Worm (Caenorhabditis elegans): ENCODE data around the gene F08D12.7.

The F08D12.7 gene

DNA sequence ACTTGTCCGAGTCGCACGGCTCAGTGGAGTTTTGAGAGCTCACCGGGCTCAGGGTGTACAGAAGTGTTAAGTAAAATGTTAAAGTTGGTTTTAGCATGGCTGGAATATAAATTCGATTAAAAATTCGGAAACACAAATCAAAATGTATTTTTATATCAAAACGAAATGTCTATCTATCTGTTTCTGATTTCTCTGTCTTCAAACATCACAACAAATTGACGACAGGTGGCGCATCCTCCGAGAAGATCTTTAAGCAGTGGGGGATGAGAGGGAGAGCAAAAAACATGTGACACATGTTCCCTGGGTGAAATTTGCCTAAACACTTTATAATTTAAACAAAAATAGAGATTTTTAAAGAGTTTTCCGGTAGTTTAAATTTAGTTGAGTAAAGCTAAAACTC, at the start of gene F08D12.7:
TSS of gene F08D12.7 (minus strand) at position 101 of the 400 bp plus-strand sequence.
- no peak for TF ChIP-seq unc-62 (GFP tag; optimal IDR thresholded peaks at IDR 0.05)

DNA sequence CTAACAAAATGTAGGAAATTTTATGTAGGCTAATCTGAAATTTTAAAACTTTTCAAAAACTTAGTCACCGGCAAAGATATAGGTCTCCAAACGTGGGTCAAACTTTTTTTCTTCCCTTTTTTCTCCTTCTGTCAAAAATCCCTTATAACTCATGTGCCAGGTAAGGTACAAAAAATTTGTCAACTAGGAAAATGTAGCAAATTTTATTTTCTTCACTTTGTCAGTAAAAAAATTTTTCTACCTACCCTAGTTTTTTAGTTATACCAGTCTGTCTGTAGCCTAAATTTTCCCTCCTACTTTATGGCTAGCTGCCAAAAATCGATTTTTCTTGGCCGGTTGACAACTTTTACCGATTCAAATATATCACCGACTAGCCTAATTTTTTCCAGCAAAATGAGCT, 47.8 kb upstream of the F08D12.7 start, which contains the start of gene set-13:
TSS of gene set-13 (plus strand) at position 301 of the 400 bp plus-strand sequence.
- no peak for TF ChIP-seq unc-62 (GFP tag; optimal IDR thresholded peaks at IDR 0.05)

DNA sequence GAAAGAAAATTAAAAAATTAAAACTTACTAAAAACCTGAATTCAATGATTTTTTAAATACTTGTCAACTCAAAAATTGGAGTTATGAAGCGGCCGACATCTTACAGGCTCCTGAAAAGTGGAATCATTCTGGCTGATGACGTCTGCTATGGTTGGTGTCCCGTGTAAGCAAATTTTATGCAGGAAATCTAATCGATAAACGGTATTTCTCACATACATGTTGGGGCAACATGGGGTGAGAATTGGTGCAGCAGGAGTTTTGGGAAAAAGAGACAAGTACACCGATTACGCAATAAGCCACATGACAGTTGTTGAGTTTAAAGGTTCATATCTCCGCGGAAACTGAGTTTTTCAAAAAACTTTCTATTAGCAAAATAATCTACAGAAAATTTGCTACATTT, 46.5 kb upstream of the F08D12.7 start, which contains the start of gene K12H6.2:
TSS of gene K12H6.2 (minus strand) at position 101 of the 400 bp plus-strand sequence.
- TF ChIP-seq unc-62 (GFP tag; optimal IDR thresholded peaks at IDR 0.05) = no peak

DNA sequence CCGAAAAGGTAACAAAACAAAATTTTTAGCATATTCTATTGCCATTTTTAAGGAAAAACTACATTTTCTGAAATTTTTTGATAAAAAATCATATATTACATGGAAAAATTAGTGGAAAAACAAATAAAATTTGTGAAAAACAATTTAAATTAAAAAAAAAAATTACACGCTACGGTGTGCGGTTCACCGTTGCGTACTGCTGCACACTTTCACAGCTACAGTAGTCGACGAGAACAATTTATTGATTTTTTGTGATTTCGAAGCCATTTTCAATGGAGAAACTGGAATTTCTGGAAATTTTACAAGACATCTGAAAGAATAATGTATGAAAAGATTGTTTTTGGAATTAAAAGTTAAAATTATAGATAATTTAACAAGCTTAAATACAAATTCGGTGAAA, 46.1 kb upstream of the F08D12.7 start:
- TF ChIP-seq unc-62 (GFP tag; optimal IDR thresholded peaks at IDR 0.05) = no peak

DNA sequence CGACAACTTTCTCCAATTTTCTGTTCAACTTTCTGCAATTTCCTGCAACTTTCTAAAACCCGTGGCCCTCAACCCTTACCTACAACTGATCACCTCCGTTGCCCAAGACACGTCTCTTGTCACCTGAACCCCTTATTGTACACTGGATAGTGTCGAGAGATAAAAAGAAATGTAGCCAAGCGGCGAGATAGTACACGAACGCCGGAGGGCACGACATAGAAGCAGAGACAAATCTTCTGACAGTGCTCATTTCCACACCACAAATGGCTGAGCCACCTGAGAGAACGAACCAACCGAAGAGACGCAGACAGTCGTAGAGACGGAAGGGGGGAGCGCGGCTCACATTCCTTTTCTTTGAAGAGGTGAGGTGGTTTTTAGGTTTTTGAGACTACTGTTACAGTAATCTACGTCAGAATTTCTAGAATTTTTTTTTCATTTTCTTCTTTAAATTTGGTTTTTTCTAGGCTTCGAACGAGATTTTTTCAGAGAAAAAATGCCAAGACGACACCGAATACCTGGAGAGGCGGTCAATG, 38.8 kb upstream of the F08D12.7 start, which contains the start of gene K12H6.12:
TSS of gene K12H6.12 (plus strand) at position 483 of the 533 bp plus-strand sequence.
- no peak for TF ChIP-seq unc-62 (GFP tag; optimal IDR thresholded peaks at IDR 0.05)

DNA sequence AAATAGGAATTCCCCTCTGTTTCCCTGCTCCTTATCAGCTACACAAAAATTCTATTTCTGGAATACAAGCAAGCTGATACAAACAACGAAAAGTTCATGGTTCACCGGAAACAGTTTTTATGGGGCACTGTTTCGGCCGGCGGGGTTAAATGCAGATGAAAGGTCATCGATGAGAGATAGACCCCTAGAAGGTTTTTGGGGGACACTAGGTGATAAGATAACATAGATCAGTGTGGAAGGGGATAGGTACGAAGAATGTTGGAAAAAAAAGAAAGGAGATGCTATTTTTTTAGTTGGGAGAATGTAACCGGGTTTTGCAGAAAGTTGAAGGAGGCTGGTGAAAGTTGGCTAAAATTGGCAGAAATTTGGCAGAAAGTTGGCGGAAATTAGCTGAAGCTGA, 36.6 kb upstream of the F08D12.7 start:
- TF ChIP-seq unc-62 (GFP tag; optimal IDR thresholded peaks at IDR 0.05) = no peak

DNA sequence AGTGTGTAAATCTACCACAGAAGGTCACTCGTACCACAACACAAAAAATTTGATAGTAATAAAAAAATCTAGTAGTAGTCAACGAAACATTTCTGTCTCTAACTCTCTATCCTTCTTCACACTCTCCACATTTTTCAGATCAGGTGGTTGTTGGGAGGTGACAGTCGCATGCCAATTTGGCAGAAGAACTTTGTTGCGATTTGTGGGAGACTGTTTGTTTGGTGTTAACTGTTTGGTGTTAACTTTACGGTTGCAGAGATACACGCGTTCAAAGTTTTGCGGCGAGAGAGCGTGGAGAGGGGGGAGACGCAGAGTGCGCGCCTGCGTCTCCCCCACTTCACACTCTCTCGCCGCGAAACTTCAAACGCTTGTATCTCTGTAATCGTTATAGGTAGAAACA, 36.0 kb upstream of the F08D12.7 start:
- no peak for TF ChIP-seq unc-62 (GFP tag; optimal IDR thresholded peaks at IDR 0.05)

DNA sequence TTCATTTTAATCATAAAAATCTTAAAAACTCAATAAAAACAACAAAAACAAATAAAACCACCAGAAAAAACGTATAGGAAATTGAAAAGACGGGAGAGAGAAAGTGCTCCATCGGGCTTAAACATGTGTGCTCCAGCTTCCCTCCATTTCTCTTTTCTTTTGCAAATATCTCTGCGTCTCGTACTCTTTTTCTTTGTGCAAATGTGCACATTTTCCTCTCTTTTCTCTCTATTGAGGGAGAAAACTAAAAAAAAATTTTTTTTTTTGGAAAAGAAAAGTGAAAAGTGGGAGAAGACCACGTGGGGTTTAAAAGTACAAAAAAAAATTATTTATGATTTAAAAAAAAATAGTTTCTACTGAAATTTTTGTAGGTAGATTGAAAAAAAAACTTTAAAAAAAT, 35.3 kb upstream of the F08D12.7 start:
- TF ChIP-seq unc-62 (GFP tag; optimal IDR thresholded peaks at IDR 0.05) = no peak

DNA sequence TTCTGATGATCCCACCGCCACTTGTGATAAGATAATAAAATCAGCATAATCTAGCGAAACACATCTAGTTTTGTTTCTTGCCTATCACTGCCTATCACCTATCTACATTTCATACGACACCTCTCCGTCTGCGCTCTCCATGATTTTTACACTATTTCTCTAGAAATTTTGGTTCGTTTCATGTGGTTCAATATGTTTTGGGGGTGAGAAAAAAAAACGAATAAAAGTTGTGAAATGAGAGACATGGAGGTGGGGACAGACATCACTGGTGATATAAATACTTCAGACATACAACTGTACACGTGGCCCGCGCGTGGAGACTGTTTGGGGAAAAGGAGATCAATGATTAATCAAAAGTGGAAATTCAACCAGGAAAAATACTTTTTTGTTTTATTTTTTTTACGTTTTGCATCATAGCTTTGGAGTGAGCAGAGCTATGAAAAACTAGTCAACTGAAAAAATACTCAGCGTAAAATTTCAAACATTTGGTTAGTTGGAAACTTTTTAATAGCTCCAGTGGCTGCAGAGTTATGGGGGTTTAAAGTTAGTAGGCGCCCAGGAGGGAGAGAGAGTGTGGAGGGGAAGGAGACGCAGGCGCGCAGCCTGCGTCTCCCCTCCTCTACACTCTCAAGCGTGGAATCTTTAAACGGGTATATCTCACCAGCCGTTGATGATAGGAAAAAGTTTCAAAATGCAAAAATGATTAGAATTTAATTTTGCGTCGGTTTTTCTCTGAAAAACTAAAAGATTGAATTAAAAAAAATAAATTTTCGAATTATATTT, 34.1 kb upstream of the F08D12.7 start:
- no peak for TF ChIP-seq unc-62 (GFP tag; optimal IDR thresholded peaks at IDR 0.05)

DNA sequence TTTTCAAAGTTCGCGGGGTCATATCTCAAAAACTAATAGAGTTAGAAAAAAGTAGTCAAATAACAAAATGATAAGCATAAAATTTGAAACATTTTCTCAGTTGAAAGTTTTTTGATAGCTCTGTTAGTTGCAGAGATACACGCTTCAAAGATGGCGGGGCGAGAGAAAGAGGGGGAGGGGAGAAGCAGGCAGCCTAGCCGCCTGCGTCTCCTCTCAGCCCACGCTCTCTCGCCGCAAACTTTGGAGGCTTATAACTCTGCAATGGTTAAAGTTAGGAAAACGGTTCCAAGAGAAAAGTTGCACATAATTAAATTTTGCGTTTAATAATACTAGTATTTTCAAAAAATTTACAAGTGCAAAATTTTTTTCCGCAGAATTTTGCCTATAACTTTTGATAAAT, 32.8 kb upstream of the F08D12.7 start:
- no peak for TF ChIP-seq unc-62 (GFP tag; optimal IDR thresholded peaks at IDR 0.05)

DNA sequence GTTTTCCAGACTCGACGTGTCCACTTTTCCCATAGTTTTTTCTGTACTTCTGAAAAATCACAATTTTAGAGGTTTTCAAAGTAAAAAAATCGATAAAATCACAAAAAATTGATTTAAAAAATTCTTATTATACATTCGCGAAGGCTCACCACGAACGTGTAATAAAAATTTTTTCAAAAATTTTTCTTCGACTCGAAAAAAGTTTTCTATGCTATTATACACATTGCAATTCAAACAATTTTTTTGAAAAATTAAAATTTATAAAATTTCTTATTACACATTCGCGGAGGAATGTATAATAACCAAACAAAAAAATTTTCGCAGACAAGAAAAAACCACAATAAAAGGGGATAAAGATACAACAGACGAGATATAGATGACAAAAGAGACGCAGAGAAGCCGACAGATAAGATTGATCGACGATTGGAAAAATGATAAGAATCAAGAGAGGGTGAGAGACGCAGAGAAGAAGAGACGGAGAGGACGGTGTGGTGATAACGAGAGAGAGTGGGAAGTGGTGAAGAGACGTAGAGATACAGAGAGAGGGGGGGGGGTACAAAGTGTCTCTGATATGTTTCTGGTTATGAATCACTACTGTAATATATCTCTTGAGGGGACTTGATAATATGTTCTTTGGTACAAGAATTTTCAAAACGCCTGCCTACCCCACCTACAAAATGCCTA, 31.8 kb upstream of the F08D12.7 start, which contains the start of gene nhr-119:
TSS of gene nhr-119 (minus strand) at position 51 of the 684 bp plus-strand sequence.
- TF ChIP-seq unc-62 (GFP tag; optimal IDR thresholded peaks at IDR 0.05) = no peak

DNA sequence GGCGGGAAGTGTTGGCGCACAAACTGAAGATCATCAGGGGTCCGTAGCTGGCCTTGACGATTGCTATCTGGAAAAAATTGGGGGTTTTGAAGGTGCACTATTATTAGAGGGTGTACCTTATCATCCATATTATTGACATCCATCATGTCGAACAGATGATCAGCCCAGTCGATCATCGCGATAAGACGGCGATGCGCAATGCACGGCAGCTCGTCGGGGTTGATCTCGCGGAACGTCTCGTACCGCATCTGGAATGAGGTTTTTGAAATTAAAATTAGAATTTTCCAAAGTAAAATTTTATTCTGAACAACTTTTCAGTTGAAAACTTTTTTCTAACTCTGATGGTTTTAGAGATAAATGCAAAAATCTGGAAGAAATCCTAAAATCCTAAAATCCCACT, 29.0 kb upstream of the F08D12.7 start:
- no peak for TF ChIP-seq unc-62 (GFP tag; optimal IDR thresholded peaks at IDR 0.05)

DNA sequence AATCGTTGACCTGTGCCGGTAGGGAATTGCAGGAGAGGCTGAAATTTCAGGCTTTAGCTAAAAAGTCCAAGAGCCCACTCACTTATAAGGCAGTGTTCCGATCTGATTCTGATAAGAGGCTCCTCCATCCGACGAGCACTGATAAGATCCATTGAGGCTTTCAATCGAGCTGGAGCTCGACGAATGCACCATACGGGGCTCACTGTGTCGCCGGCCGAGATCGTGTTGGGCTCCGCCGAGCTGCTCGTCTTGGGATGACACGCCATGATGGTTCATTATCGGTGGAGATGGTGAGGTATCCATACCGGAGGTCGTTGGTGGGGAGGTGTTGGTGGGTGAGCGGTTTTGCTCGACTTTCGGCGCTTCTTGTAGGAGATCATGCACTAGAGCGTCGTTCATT, 27.5 kb upstream of the F08D12.7 start:
- TF ChIP-seq unc-62 (GFP tag; optimal IDR thresholded peaks at IDR 0.05) = no peak

DNA sequence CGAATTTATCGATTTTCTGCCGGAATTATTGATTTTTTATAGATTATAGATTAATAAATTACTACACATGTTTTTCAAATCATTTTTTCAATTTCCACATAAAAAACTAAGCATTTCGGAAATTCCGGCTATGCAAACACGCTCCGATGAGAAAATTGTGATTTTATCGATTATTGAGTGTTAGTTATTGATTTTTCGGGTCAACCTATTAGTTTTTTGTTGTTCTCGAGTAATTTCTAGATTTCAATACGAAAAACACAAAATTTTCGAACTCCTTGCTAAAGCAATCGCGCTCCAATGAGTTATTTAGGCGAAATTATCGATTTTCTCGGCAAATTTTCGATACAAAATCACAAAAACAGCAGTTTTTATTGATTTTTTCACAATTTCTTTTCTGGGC, 26.5 kb upstream of the F08D12.7 start:
- no peak for TF ChIP-seq unc-62 (GFP tag; optimal IDR thresholded peaks at IDR 0.05)

DNA sequence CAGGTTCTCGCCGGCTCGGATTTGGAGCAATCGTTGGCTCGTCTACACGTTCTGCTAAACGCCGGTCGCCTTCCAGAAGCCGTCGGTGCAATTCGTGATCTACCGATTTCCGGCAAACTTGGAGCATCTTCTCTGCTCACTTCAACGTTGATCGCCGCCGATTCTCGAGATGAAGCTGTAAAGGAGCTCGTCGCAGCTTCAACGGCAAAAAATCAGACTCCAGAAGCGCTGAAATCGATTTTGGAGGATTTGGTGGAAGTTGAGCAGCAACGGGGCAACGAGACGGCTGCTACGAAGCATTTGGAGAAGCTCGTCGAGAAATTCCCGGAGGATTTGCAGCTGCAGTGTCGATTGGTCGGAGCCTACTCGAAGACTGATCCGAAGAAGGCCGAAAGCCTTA, 22.8 kb upstream of the F08D12.7 start:
- no peak for TF ChIP-seq unc-62 (GFP tag; optimal IDR thresholded peaks at IDR 0.05)

DNA sequence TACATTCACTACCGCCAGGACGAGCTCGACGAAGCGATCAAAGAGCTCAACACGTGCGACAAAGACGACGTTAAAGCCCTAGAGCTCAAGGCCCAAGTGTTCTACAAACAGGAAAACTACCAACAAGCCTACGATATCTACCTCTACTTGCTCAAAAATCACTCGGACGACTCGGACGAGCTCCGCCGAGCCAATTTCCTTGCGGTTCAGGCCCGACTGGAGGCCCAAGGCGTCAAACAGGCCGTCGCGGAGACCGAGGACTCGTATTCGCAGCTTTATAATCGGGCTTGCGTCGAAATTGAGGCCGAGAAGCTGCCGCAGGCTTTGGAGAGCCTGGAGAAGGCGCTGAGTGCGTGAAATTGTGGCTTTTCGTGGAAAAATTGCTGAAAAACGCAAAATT, 18.9 kb upstream of the F08D12.7 start:
- TF ChIP-seq unc-62 (GFP tag; optimal IDR thresholded peaks at IDR 0.05) = no peak
